Worm (Caenorhabditis elegans) whole organism, L2 larva: ENCODE measurements around the gene bath-26.

Source experiments
- R02D3.7 ChIP-seq: fragments of 150-350 bp; optimal IDR thresholded peaks from 2 replicates; lab custom pipeline; 2014; ENCODE audit warnings: missing biosample characterization, missing genetic modification characterization
- ZK546.5 ChIP-seq: sonication (generic microtip); optimal IDR thresholded peaks from 2 replicates; lab custom pipeline; 2017; ENCODE audit warnings: missing biosample characterization, missing genetic modification characterization
- egl-27 ChIP-seq: sonication (generic microtip); optimal IDR thresholded peaks from 3 replicates; lab custom pipeline; 2017; ENCODE audit warnings: missing biosample characterization, missing genetic modification reagents, missing genetic modification characterization
- elt-3 ChIP-seq: sonication (generic microtip); optimal IDR thresholded peaks from 2 replicates; lab custom pipeline; 2017; ENCODE audit warnings: missing biosample characterization, missing genetic modification characterization
- lsy-2 ChIP-seq, 2 experiments: fragments of 150-350 bp in 1 of 2; sonication (generic microtip) in 1 of 2; optimal IDR thresholded peaks; 2 replicates each; lab custom pipeline; 2014 to 2017; ENCODE audit warnings: missing biosample characterization in 2 of 2, missing genetic modification characterization in 2 of 2
- nhr-10 ChIP-seq: sonication (generic microtip); optimal IDR thresholded peaks from 2 replicates; lab custom pipeline; 2017; ENCODE audit warnings: missing biosample characterization, missing genetic modification characterization
- nhr-237 ChIP-seq: fragments of 150-350 bp; optimal IDR thresholded peaks from 2 replicates; lab custom pipeline; 2014; ENCODE audit warnings: missing biosample characterization, missing genetic modification characterization
- nhr-6 ChIP-seq: fragments of 150-350 bp; optimal IDR thresholded peaks from 2 replicates; lab custom pipeline; 2014; ENCODE audit warnings: missing biosample characterization, missing genetic modification characterization
- nhr-77 ChIP-seq: fragments of 150-350 bp; optimal IDR thresholded peaks from 2 replicates; lab custom pipeline; 2014; ENCODE audit warnings: missing biosample characterization, missing genetic modification characterization
- ztf-11 ChIP-seq: sonication (generic microtip); optimal IDR thresholded peaks from 2 replicates; lab custom pipeline; 2017; ENCODE audit warnings: missing biosample characterization, missing genetic modification characterization

- TF ChIP-seq nhr-237 (tag; lab: Kevin White, UChicago) (no peak), nhr-77 (tag; lab: Kevin White, UChicago) (no peak), elt-3 (tag; lab: Kevin White, UChicago) (no peak), egl-27 (tag; lab: Kevin White, UChicago) (no peak), ztf-11 (no peak), nhr-6 (tag; lab: Kevin White, UChicago) (no peak), R02D3.7 (no peak), ZK546.5 (tag; lab: Kevin White, UChicago) (no peak), nhr-10 (tag; lab: Kevin White, UChicago) (no peak), lsy-2 (tag; optimal IDR thresholded peaks at IDR 0.05; lab: Kevin White, UChicago) (no peak)
Measured at ce11 chrII:1600661-1601060, at the start of gene bath-26.
